Fruit fly (Drosophila melanogaster): Measurements from ENCODE around the gene CG4907.

CG4907 gene

dm6 chr3R:22666449-22667283, 43.9 kb downstream of the CG4907 start (continued):
- TF ChIP-seq sr (GFP tag; IDR thresholded peaks at IDR 0.05) (peak; percentile 64; the same call in 2 of the 3 replicates), CG18599 (GFP tag; optimal IDR thresholded peaks at IDR 0.05) (no peak), Hr39 (optimal IDR thresholded peaks at IDR 0.05) (no peak), CG8388 (GFP tag; optimal IDR thresholded peaks at IDR 0.05) (no peak), ATbp (GFP tag; optimal IDR thresholded peaks at IDR 0.05) (no peak), Fer1 (GFP tag; optimal IDR thresholded peaks at IDR 0.05) (no peak), pan (optimal IDR thresholded peaks at IDR 0.05) (no peak), pan (GFP tag; optimal IDR thresholded peaks at IDR 0.05 in 1 of 2, IDR thresholded peaks at IDR 0.05 in 1 of 2) (no peak), nerfin-2 (GFP tag; IDR thresholded peaks at IDR 0.05; ENCODE audit: partially characterized antibody) (no peak), CG14667 (GFP tag; IDR thresholded peaks at IDR 0.05) (no peak), ase (GFP tag; IDR thresholded peaks at IDR 0.05) (no peak), tup (GFP tag; optimal IDR thresholded peaks at IDR 0.05) (no peak), pita (GFP tag; optimal IDR thresholded peaks at IDR 0.05) (no peak), gcm (GFP tag; optimal IDR thresholded peaks at IDR 0.05) (no peak), ind (GFP tag; optimal IDR thresholded peaks at IDR 0.05) (no peak), phol (tag; optimal IDR thresholded peaks at IDR 0.05) (peak; percentile 36), tap (tag; optimal IDR thresholded peaks at IDR 0.05) (no peak), Antp (GFP tag; optimal IDR thresholded peaks at IDR 0.05) (no peak), cas (GFP tag; IDR thresholded peaks at IDR 0.05) (no peak), CG13287 (GFP tag; IDR thresholded peaks at IDR 0.05; ENCODE audit: partially characterized antibody) (peak; percentile 32; the same call in 1 of the 2 replicates), CG12769 (tag; optimal IDR thresholded peaks at IDR 0.05) (no peak), CG6683 (GFP tag; optimal IDR thresholded peaks at IDR 0.05) (no peak), dm (GFP tag; optimal IDR thresholded peaks at IDR 0.05) (no peak), salm (tag; optimal IDR thresholded peaks at IDR 0.05) (no peak), fd3F (GFP tag; optimal IDR thresholded peaks at IDR 0.05) (no peak), pros (GFP tag; optimal IDR thresholded peaks at IDR 0.05) (peak; percentile 66), CG2889 (GFP tag; IDR thresholded peaks at IDR 0.05) (no peak), jumu (GFP tag; optimal IDR thresholded peaks at IDR 0.05) (no peak), Meics (GFP tag; optimal IDR thresholded peaks at IDR 0.05) (no peak), CG4360 (GFP tag; IDR thresholded peaks at IDR 0.05) (peak; percentile 81), Mrtf (GFP tag; IDR thresholded peaks at IDR 0.05) (no peak), ro (GFP tag; IDR thresholded peaks at IDR 0.05) (no peak), CG10431 (GFP tag; optimal IDR thresholded peaks at IDR 0.05) (no peak), Tbp (GFP tag; optimal IDR thresholded peaks at IDR 0.05) (no peak), Pdp1 (GFP tag; optimal IDR thresholded peaks at IDR 0.05) (peak in 1 of 2 experiments; percentile 1), CG6272 (GFP tag; IDR thresholded peaks at IDR 0.05) (no peak), Atf6 (GFP tag; IDR thresholded peaks at IDR 0.05) (no peak), bsh (GFP tag; optimal IDR thresholded peaks at IDR 0.05) (no peak), hkb (optimal IDR thresholded peaks at IDR 0.05) (no peak), hkb (GFP tag; IDR thresholded peaks at IDR 0.05) (no peak), pho (GFP tag; optimal IDR thresholded peaks at IDR 0.05) (no peak), CG30403 (GFP tag; optimal IDR thresholded peaks at IDR 0.05) (no peak), bbx (GFP tag; IDR thresholded peaks at IDR 0.05; ENCODE audit: partially characterized antibody) (no peak), CG16863 (GFP tag; optimal IDR thresholded peaks at IDR 0.05) (no peak), Atf3 (GFP tag; optimal IDR thresholded peaks at IDR 0.05) (no peak), cg (GFP tag; optimal IDR thresholded peaks at IDR 0.05) (peak; percentile 91), vnd (GFP tag; IDR thresholded peaks at IDR 0.05; ENCODE audit: partially characterized antibody) (no peak), BtbVII (GFP tag; optimal IDR thresholded peaks at IDR 0.05) (peak; percentile 20), Mes4 (GFP tag; optimal IDR thresholded peaks at IDR 0.05) (no peak), CG12104 (GFP tag; optimal IDR thresholded peaks at IDR 0.05) (no peak)

All from whole organism, embryonic.